Worm (Caenorhabditis elegans): ENCODE data around the gene Y39A1A.22.

Gene Y39A1A.22

DNA sequence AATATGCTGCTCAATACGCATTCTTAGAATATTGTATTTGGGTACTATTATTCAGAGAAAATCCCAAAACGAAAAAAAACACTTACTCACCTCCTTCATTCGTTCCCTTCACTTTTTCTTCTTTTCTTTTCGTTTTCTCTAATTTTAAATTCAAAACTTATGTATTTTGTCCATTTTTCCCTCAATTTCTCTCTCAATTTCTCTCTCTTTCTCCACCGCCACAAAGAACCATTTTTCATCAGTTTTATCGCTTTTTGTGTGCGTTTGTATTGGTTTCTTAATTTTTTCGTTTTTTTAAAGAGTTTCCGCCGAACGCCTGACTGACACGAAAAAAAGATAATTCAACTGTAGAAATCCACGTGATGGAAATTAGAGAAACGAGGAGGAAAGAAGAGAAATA is 52.1 kb downstream of the Y39A1A.22 start, which contains the start of gene cnt-2:
Gene cnt-2, plus strand, starts transcription at position 301 of the 400 bp plus-strand sequence.
- TF ChIP-seq ceh-34 (tag; optimal IDR thresholded peaks at IDR 0.05) = no peak
- no peak for TF ChIP-seq elt-4 (tag; optimal IDR thresholded peaks at IDR 0.05)
- TF ChIP-seq ceh-2 (tag; optimal IDR thresholded peaks at IDR 0.05) = no peak
- TF ChIP-seq sdc-2 (tag; optimal IDR thresholded peaks at IDR 0.05) = no peak
- TF ChIP-seq ztf-16 (tag; optimal IDR thresholded peaks at IDR 0.05) = no peak
- TF ChIP-seq syd-9 (tag; optimal IDR thresholded peaks at IDR 0.05) = no peak
- no peak for TF ChIP-seq dmd-4 (tag; optimal IDR thresholded peaks at IDR 0.05; ENCODE audit: borderline replicate concordance)
- no peak for TF ChIP-seq unc-42 (tag; optimal IDR thresholded peaks at IDR 0.05)
- no peak for TF ChIP-seq pax-1 (tag; optimal IDR thresholded peaks at IDR 0.05)
- TF ChIP-seq ceh-24 (tag; optimal IDR thresholded peaks at IDR 0.05) = no peak
- TF ChIP-seq pros-1 (tag; optimal IDR thresholded peaks at IDR 0.05) = no peak
- no peak for TF ChIP-seq ceh-9 (tag; optimal IDR thresholded peaks at IDR 0.05)
- no peak for TF ChIP-seq pqm-1 (tag; optimal IDR thresholded peaks at IDR 0.05)
- no peak for TF ChIP-seq hlh-8 (tag; optimal IDR thresholded peaks at IDR 0.05)
- no peak for TF ChIP-seq F13H6.1 (tag; optimal IDR thresholded peaks at IDR 0.05)
- no peak for TF ChIP-seq C38D4.7 (GFP tag; optimal IDR thresholded peaks at IDR 0.05)
- TF ChIP-seq dve-1 (tag; optimal IDR thresholded peaks at IDR 0.05) = no peak
- TF ChIP-seq ama-1 (optimal IDR thresholded peaks at IDR 0.05) = no peak
- no peak for TF ChIP-seq ceh-45 (GFP tag; IDR thresholded peaks at IDR 0.05)
- TF ChIP-seq sox-4 (tag; optimal IDR thresholded peaks at IDR 0.05) = no peak

DNA sequence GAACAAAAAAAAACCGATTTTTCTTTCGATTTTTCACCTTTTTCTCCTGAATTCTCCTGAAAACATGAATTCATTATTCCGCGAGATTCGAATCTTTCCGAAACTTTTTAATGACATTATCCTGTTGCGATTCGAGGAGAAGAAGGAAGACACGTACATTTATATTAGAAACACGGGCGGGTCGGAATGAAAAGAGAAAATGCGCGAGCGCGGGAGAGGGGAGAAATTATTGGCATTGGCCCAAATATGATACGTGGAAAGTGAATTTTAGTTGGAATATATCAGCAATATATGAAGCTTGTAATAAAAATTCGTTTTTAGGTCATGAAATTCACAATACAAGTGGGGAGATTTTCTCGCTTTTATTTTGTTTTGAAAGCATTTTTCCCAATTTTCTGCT is 53.3 kb downstream of the Y39A1A.22 start:
- no peak for TF ChIP-seq nfya-1 (tag; optimal IDR thresholded peaks at IDR 0.05)
- TF ChIP-seq nhr-232 (tag; optimal IDR thresholded peaks at IDR 0.05) = no peak
- no peak for TF ChIP-seq dve-1 (tag; optimal IDR thresholded peaks at IDR 0.05)
- no peak for TF ChIP-seq hlh-30 (tag; optimal IDR thresholded peaks at IDR 0.05; ENCODE audit: insufficient read depth)
- no peak for TF ChIP-seq gmeb-2 (tag; optimal IDR thresholded peaks at IDR 0.05)
- no peak for TF ChIP-seq ceh-19 (GFP tag; optimal IDR thresholded peaks at IDR 0.05)
- TF ChIP-seq rnt-1 (tag; optimal IDR thresholded peaks at IDR 0.05) = no peak
- no peak for TF ChIP-seq pha-2 (tag; optimal IDR thresholded peaks at IDR 0.05)
- no peak for TF ChIP-seq K02D7.2 (tag; optimal IDR thresholded peaks at IDR 0.05)
- no peak for TF ChIP-seq pros-1 (tag; optimal IDR thresholded peaks at IDR 0.05)
- TF ChIP-seq ztf-16 (tag; optimal IDR thresholded peaks at IDR 0.05) = no peak
- no peak for TF ChIP-seq sdc-2 (tag; optimal IDR thresholded peaks at IDR 0.05)
- no peak for TF ChIP-seq ets-4 (tag; optimal IDR thresholded peaks at IDR 0.05)
- no peak for TF ChIP-seq hlh-6 (tag; optimal IDR thresholded peaks at IDR 0.05)
- TF ChIP-seq ref-2 (tag; optimal IDR thresholded peaks at IDR 0.05) = no peak
- TF ChIP-seq madf-2 (tag; optimal IDR thresholded peaks at IDR 0.05) = no peak
- no peak for TF ChIP-seq hlh-13 (GFP tag; optimal IDR thresholded peaks at IDR 0.05)
- TF ChIP-seq fkh-6 (tag; optimal IDR thresholded peaks at IDR 0.05) = no peak

- TF ChIP-seq syd-9 (tag; optimal IDR thresholded peaks at IDR 0.05) = no peak
- no peak for TF ChIP-seq nhr-232 (tag; optimal IDR thresholded peaks at IDR 0.05)
- no peak for TF ChIP-seq ceh-18 (tag; optimal IDR thresholded peaks at IDR 0.05)
- no peak for TF ChIP-seq C08G9.2 (tag; optimal IDR thresholded peaks at IDR 0.05)
- TF ChIP-seq hlh-30 (tag; optimal IDR thresholded peaks at IDR 0.05; ENCODE audit: insufficient read depth) = no peak
- no peak for TF ChIP-seq ref-2 (tag; optimal IDR thresholded peaks at IDR 0.05)
- TF ChIP-seq pha-4 (tag; optimal IDR thresholded peaks at IDR 0.05) = no peak
- no peak for TF ChIP-seq pag-3 (tag; optimal IDR thresholded peaks at IDR 0.05; ENCODE audit: borderline replicate concordance)
- TF ChIP-seq unc-42 (tag; optimal IDR thresholded peaks at IDR 0.05) = no peak
- TF ChIP-seq ceh-34 (tag; optimal IDR thresholded peaks at IDR 0.05) = no peak
- no peak for TF ChIP-seq ama-1 (optimal IDR thresholded peaks at IDR 0.05)
Observed at ce11 chrIII:10652833-10653232, 54.0 kb downstream of the Y39A1A.22 start.
